Fruit fly (Drosophila melanogaster): ENCODE data around the gene Cdep.

The Cdep gene

DNA sequence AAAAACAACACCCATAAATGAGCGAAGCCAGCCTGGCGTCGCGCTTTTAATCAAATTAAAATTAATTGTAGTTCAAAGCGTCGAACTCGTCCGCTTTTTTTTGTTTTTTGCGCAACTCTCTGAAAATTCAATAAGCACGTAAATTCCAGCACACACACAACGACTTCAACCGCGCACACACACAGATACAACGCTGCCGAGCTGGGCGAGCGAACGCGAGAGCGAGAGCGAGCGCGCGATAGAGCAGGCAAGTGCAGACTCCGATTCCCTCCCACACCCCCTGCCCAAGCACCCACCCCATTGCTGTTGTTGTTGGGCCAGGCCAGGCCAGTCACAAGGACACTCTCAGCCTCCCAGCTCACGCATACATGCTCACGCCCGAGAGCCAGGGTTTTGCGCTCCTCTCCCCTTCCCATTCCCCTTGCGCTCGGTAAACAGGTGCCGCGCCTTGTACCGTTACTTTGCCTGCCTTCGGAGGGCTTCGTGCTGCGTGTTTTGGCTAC, 538 bp downstream of the Cdep start (continued):
- TF ChIP-seq D19A (tag; optimal IDR thresholded peaks at IDR 0.05) (no peak), CG12769 (tag; optimal IDR thresholded peaks at IDR 0.05) (peak; percentile 10), NC2β (GFP tag; optimal IDR thresholded peaks at IDR 0.05) (no peak), Med (GFP tag) (peak; percentile 78), CG16813 (GFP tag; IDR thresholded peaks at IDR 0.05; ENCODE audit: partially characterized antibody) (no peak), Atf6 (GFP tag; IDR thresholded peaks at IDR 0.05) (0 out of 2 replicates have a peak, but pooled peaks have one; percentile 9), Hmr (GFP tag; optimal IDR thresholded peaks at IDR 0.05) (peak; percentile 24), CG4404 (GFP tag; IDR thresholded peaks at IDR 0.05) (no peak), NfI (GFP tag; optimal IDR thresholded peaks at IDR 0.05) (no peak), toy (GFP tag; IDR thresholded peaks at IDR 0.05) (no peak), row (GFP tag; IDR thresholded peaks at IDR 0.05) (0 out of 3 replicates have a peak, but pooled peaks have one; percentile 20), Tbp (GFP tag; optimal IDR thresholded peaks at IDR 0.05) (no peak), CG6791 (GFP tag; IDR thresholded peaks at IDR 0.05; ENCODE audit: partially characterized antibody) (peak; percentile 38; the same call in 1 of the 3 replicates), CG32767 (GFP tag; IDR thresholded peaks at IDR 0.05) (0 out of 2 replicates have a peak, but pooled peaks have one; percentile 5), ttk (GFP tag; IDR thresholded peaks at IDR 0.05) (no peak), CG10321 (GFP tag; IDR thresholded peaks at IDR 0.05) (peak; percentile 55), cwo (GFP tag; optimal IDR thresholded peaks at IDR 0.05) (peak; percentile 13), CG32532 (GFP tag; IDR thresholded peaks at IDR 0.05) (0 out of 2 replicates have a peak, but pooled peaks have one; percentile 7), CG11560 (tag; IDR thresholded peaks at IDR 0.05) (no peak), sob (GFP tag; IDR thresholded peaks at IDR 0.05) (peak; percentile 31; the same call in 1 of the 2 replicates), NC2α (GFP tag; optimal IDR thresholded peaks at IDR 0.05) (no peak), ind (GFP tag; optimal IDR thresholded peaks at IDR 0.05) (no peak), trem (tag; optimal IDR thresholded peaks at IDR 0.05) (no peak), B-H2 (GFP tag; optimal IDR thresholded peaks at IDR 0.05) (no peak), schlank (tag; optimal IDR thresholded peaks at IDR 0.05) (peak; percentile 18), CG16815 (GFP tag; optimal IDR thresholded peaks at IDR 0.05) (no peak), mirr (GFP tag; optimal IDR thresholded peaks at IDR 0.05) (peak; percentile 52), CG12236 (GFP tag; optimal IDR thresholded peaks at IDR 0.05) (no peak), otp (GFP tag; IDR thresholded peaks at IDR 0.05) (0 out of 3 replicates have a peak, but pooled peaks have one; percentile 29), Sox100B (GFP tag; optimal IDR thresholded peaks at IDR 0.05) (no peak), CG8388 (GFP tag; optimal IDR thresholded peaks at IDR 0.05) (no peak), twi (tag; optimal IDR thresholded peaks at IDR 0.05) (no peak), CG18476 (GFP tag; optimal IDR thresholded peaks at IDR 0.05) (no peak), CG18262 (tag; optimal IDR thresholded peaks at IDR 0.05) (no peak), CG9797 (GFP tag; optimal IDR thresholded peaks at IDR 0.05) (no peak), CG11504 (tag; optimal IDR thresholded peaks at IDR 0.05) (no peak), CG12299 (tag; optimal IDR thresholded peaks at IDR 0.05) (no peak), Hey (tag; optimal IDR thresholded peaks at IDR 0.05) (no peak), amos (GFP tag; IDR thresholded peaks at IDR 0.05; ENCODE audit: partially characterized antibody) (peak; percentile 39; the same call in 1 of the 2 replicates), bigmax (GFP tag; optimal IDR thresholded peaks at IDR 0.05) (no peak), CG11247 (GFP tag; IDR thresholded peaks at IDR 0.05) (no peak), knrl (GFP tag; IDR thresholded peaks at IDR 0.05; ENCODE audit: partially characterized antibody) (no peak), CG4707 (GFP tag; optimal IDR thresholded peaks at IDR 0.05) (no peak), Mad (GFP tag; optimal IDR thresholded peaks at IDR 0.05) (no peak), sim (GFP tag; IDR thresholded peaks at IDR 0.05) (no peak), nmo (GFP tag; optimal IDR thresholded peaks at IDR 0.05) (no peak), CG8290 (GFP tag; optimal IDR thresholded peaks at IDR 0.05) (no peak), CG8290 (tag; optimal IDR thresholded peaks at IDR 0.05) (peak in 1 of 2 experiments; percentile 49), nerfin-1 (tag; optimal IDR thresholded peaks at IDR 0.05) (peak; percentile 98)
